Worm (Caenorhabditis elegans) whole organism, early embryonic: ENCODE measurements around the gene F01D5.10.

Experiments
- B0310.2 ChIP-seq: sonication (generic microtip); optimal IDR thresholded peaks from 2 replicates; lab custom pipeline; 2016; ENCODE audit warnings: mild to moderate bottlenecking, missing genetic modification characterization, missing compliant biosample characterization
- F13C5.2 ChIP-seq: sonication (generic microtip); optimal IDR thresholded peaks from 2 replicates; lab custom pipeline; 2017; ENCODE audit warnings: mild to moderate bottlenecking, missing genetic modification characterization, inconsistent platforms, missing compliant biosample characterization
- ama-1 ChIP-seq: fragments of 150-350 bp; optimal IDR thresholded peaks from 2 replicates; lab custom pipeline; 2014
- ceh-13 ChIP-seq: fragments of 200-800 bp; sonication (Bioruptor generic); optimal IDR thresholded peaks from 2 replicates; lab custom pipeline; 2018; ENCODE audit warnings: mild to moderate bottlenecking, missing genetic modification characterization, missing compliant biosample characterization
- ceh-36 ChIP-seq: sonication (generic microtip); optimal IDR thresholded peaks from 2 replicates; lab custom pipeline; 2016; ENCODE audit warnings: missing genetic modification characterization, inconsistent platforms, missing compliant biosample characterization
- flt-1 ChIP-seq: fragments of 200-800 bp; sonication (Bioruptor generic); IDR thresholded peaks from 2 replicates; pipeline ENCODE4 v1.3.6; 2022; ENCODE audit warnings: missing genetic modification characterization, missing compliant biosample characterization
- hmbx-1 ChIP-seq: sonication (generic microtip); optimal IDR thresholded peaks from 2 replicates; lab custom pipeline; 2016; ENCODE audit warnings: mild to moderate bottlenecking, missing genetic modification characterization, missing compliant biosample characterization
- hmg-4 ChIP-seq: fragments of 200-800 bp; sonication (Bioruptor generic); optimal IDR thresholded peaks from 2 replicates; lab custom pipeline; 2018; ENCODE audit warnings: mild to moderate bottlenecking, missing genetic modification characterization, missing compliant biosample characterization
- sea-1 ChIP-seq: fragments of 200-800 bp; sonication (Bioruptor generic); conservative IDR thresholded peaks from 2 replicates; pipeline ENCODE4 v1.3.6; 2022; ENCODE audit warnings: missing genetic modification characterization, missing compliant biosample characterization
- tbx-11 ChIP-seq: fragments of 200-800 bp; sonication (Bioruptor generic); IDR thresholded peaks from 2 replicates; pipeline ENCODE4 v1.3.6; 2022; ENCODE audit warnings: missing genetic modification characterization, missing compliant biosample characterization
- tbx-37 ChIP-seq: fragments of 200-800 bp; sonication (Bioruptor generic); conservative IDR thresholded peaks from 2 replicates; pipeline ENCODE4 v1.3.6; 2022; ENCODE audit warnings: missing genetic modification reagents, missing genetic modification characterization, missing compliant biosample characterization
- tra-4 ChIP-seq: sonication (generic microtip); optimal IDR thresholded peaks from 2 replicates; lab custom pipeline; 2017; ENCODE audit warnings: missing genetic modification characterization, missing compliant biosample characterization

DNA sequence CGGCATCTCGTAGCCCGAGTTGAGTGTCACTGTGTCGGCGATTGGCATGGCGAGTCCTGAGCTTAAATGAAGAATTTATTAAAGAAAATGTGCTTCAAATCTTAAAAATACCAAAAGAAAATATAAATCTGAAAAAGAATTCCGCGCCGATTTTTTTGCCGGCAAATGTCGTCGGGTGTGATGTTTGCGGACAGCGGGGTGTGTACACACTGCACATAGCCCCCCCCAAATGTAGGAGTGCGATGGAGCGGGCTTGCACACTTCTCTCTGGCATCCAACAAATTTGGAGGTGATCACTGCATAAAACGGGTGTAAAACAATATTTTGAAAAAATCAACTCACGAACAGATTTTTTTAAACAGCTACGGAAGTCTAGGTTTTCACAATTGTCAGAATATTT is 45.0 kb downstream of the F01D5.10 start, which contains the start of gene Y39G8B.2:
- TF ChIP-seq sea-1 (GFP tag; lab: Robert Waterston, UW) (no peak), hmg-4 (peak; percentile 66), tbx-11 (GFP tag; lab: Robert Waterston, UW) (0 out of 2 replicates have a peak, but pooled peaks have one; percentile 43), ama-1 (lab: Kevin White, UChicago) (no peak), tbx-37 (GFP tag; lab: Robert Waterston, UW) (no peak), B0310.2 (tag; lab: Kevin White, UChicago) (no peak), hmbx-1 (tag; lab: Kevin White, UChicago) (no peak), F13C5.2 (peak; percentile 73), flt-1 (GFP tag; lab: Robert Waterston, UW) (0 out of 2 replicates have a peak, but pooled peaks have one; percentile 32), tra-4 (tag; lab: Kevin White, UChicago) (no peak), ceh-36 (tag; lab: Kevin White, UChicago) (no peak), ceh-13 (GFP tag; lab: Kevin White, UChicago) (no peak)
